Worm (Caenorhabditis elegans) whole organism, L4 larva: Measurements from ENCODE around the gene D1005.4.

Experiments
- ZK546.5 ChIP-seq, 2 experiments: sonication (generic microtip); optimal IDR thresholded peaks; 2 replicates each; lab custom pipeline; 2017; ENCODE audit warnings: missing biosample characterization in 2 of 2, missing genetic modification characterization in 2 of 2
- ceh-44 ChIP-seq: fragments of 200-800 bp; sonication (Bioruptor generic); IDR thresholded peaks from 2 replicates; pipeline ENCODE4 v1.3.6; 2022; ENCODE audit warnings: missing genetic modification reagents, missing genetic modification characterization, missing compliant biosample characterization
- ces-1 ChIP-seq: fragments of 150-350 bp; sonication (generic microtip); optimal IDR thresholded peaks from 4 replicates; lab custom pipeline; 2014; ENCODE audit warnings: missing biosample characterization, missing genetic modification reagents, missing genetic modification characterization
- dmd-6 ChIP-seq: fragments of 200-800 bp; sonication (Bioruptor generic); IDR thresholded peaks from 2 replicates; pipeline ENCODE4 v1.3.6; 2022; ENCODE audit warnings: missing genetic modification reagents, missing genetic modification characterization, missing compliant biosample characterization
- fkh-10 ChIP-seq: fragments of 150-350 bp; optimal IDR thresholded peaks from 2 replicates; lab custom pipeline; 2014; ENCODE audit warnings: missing biosample characterization, missing genetic modification reagents, missing genetic modification characterization
- fos-1 ChIP-seq: fragments of 150-350 bp; optimal IDR thresholded peaks from 2 replicates; lab custom pipeline; 2014; ENCODE audit warnings: missing biosample characterization, missing genetic modification characterization
- lin-39 ChIP-seq: fragments of 150-350 bp; optimal IDR thresholded peaks from 2 replicates; lab custom pipeline; 2014; ENCODE audit warnings: missing biosample characterization, missing genetic modification reagents, missing genetic modification characterization
- mdl-1 ChIP-seq, 2 experiments: fragments of 150-350 bp in 1 of 2; sonication (generic microtip) in 1 of 2; optimal IDR thresholded peaks; 2 replicates each; lab custom pipeline; 2014 to 2017; ENCODE audit warnings: missing biosample characterization in 2 of 2, missing genetic modification characterization in 2 of 2
- mep-1 ChIP-seq: fragments of 150-350 bp; sonication (generic microtip); optimal IDR thresholded peaks from 3 replicates; lab custom pipeline; 2014; ENCODE audit warnings: missing biosample characterization, missing genetic modification characterization
- nhr-237 ChIP-seq: sonication (generic microtip); optimal IDR thresholded peaks from 2 replicates; lab custom pipeline; 2017; ENCODE audit warnings: missing biosample characterization, missing genetic modification characterization
- pqm-1 ChIP-seq: sonication (generic microtip); optimal IDR thresholded peaks from 2 replicates; lab custom pipeline; 2017; ENCODE audit warnings: missing biosample characterization, missing genetic modification characterization
- skn-1 ChIP-seq: fragments of 150-350 bp; optimal IDR thresholded peaks from 2 replicates; lab custom pipeline; 2014; ENCODE audit warnings: missing biosample characterization, missing genetic modification characterization
- unc-130 ChIP-seq: sonication (generic microtip); optimal IDR thresholded peaks from 2 replicates; lab custom pipeline; 2016; ENCODE audit warnings: missing genetic modification reagents, missing genetic modification characterization, missing compliant biosample characterization
- unc-62 ChIP-seq, 3 experiments: fragments of 150-350 bp in 1 of 3; sonication (generic microtip); optimal IDR thresholded peaks in 2 of 3; peaks in 1 of 3; 1 replicate in 1 of 3; 2 replicates in 2 of 3; lab custom pipeline; 2014 to 2017; ENCODE audit warnings: missing biosample characterization in 3 of 3, missing genetic modification characterization in 3 of 3, missing genetic modification reagents in 3 of 3, missing genotype in 1 of 3

DNA sequence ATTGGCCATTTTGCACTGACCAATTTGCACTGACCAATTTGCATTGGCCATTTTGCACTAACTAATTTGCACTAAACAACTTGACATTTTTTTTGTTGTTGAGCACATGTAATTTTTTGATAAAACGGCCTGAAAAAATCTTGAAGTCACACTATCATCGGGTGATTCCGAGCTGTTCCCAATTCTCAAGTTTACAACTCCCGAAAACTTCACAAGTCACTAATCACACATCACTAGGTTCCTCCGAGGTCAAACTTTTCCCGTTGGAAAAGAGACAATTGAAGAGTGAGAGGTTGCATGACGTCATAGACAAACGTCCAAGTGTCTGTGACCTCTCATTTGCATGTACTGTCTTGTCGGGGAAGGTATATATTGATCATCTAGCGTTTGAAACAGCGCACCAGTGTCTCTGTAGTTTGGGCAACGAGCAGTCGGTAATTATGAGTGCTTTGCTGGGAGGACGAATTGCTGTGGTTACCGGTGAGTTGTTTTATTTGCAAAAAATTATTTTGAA lies 574 bp upstream of the D1005.4 start, which contains the start of the genes D1005.10 and dhs-25:
- TF ChIP-seq lin-39 (tag; lab: Kevin White, UChicago) = no peak
- TF ChIP-seq mdl-1 (tag; optimal IDR thresholded peaks at IDR 0.05; lab: Kevin White, UChicago) = no peak
- TF ChIP-seq nhr-237 (tag; lab: Kevin White, UChicago) = no peak
- TF ChIP-seq fkh-10 (GFP tag; lab: Kevin White, UChicago) = no peak
- TF ChIP-seq fos-1 (tag; lab: Kevin White, UChicago) = no peak
- TF ChIP-seq unc-62 (GFP tag; optimal IDR thresholded peaks at IDR 0.05 in 1 of 2; lab: Kevin White, UChicago) = peak in 1 of 2 experiments; percentile 11
- no peak for TF ChIP-seq unc-62 (tag; optimal IDR thresholded peaks at IDR 0.05; lab: Kevin White, UChicago)
- no peak for TF ChIP-seq unc-130 (GFP tag; lab: Kevin White, UChicago)
- no peak for TF ChIP-seq ces-1 (GFP tag; lab: Kevin White, UChicago)
- peak; percentile 96 for TF ChIP-seq dmd-6
- TF ChIP-seq skn-1 (tag; lab: Kevin White, UChicago) = no peak
- peak; percentile 78 for TF ChIP-seq mep-1 (tag; lab: Kevin White, UChicago)
- peak; percentile 0 for TF ChIP-seq pqm-1
- no peak for TF ChIP-seq ZK546.5 (tag; optimal IDR thresholded peaks at IDR 0.05; lab: Kevin White, UChicago)
- TF ChIP-seq ceh-44 (GFP tag; lab: Robert Waterston, UW) = no peak
